Worm (Caenorhabditis elegans) whole organism, mixed stage, embryonic: ENCODE results near the gene Y69E1A.3.
"Not testable (repeated sequence)": the region's sequence is repeated elsewhere in the genome, so short reads cannot be mapped to it uniquely, and the experiment has no call there.

Experiments
- M03D4.4 ChIP-seq: sonication (generic microtip); optimal IDR thresholded peaks from 2 replicates; lab custom pipeline; 2017; ENCODE audit warnings: mild to moderate bottlenecking, missing genetic modification characterization, missing compliant biosample characterization
- bed-3 ChIP-seq: fragments of 200-800 bp; sonication (Bioruptor generic); optimal IDR thresholded peaks from 3 replicates; lab custom pipeline; 2018; ENCODE audit warnings: mild to moderate bottlenecking, missing genetic modification characterization, moderate library complexity, missing compliant biosample characterization
- blmp-1 ChIP-seq: fragments of 150-350 bp; optimal IDR thresholded peaks from 2 replicates; lab custom pipeline; 2014; ENCODE audit warnings: missing biosample characterization, missing genetic modification characterization
- ceh-39 ChIP-seq: fragments of 150-350 bp; optimal IDR thresholded peaks from 2 replicates; lab custom pipeline; 2014; ENCODE audit warnings: missing biosample characterization, missing genetic modification characterization
- ceh-43 ChIP-seq: fragments of 200-800 bp; sonication (Bioruptor generic); optimal IDR thresholded peaks from 2 replicates; lab custom pipeline; 2018; ENCODE audit warnings: mild to moderate bottlenecking, missing genetic modification characterization, moderate library complexity, missing compliant biosample characterization
- ceh-83 ChIP-seq: fragments of 200-800 bp; sonication (Bioruptor generic); optimal IDR thresholded peaks from 2 replicates; lab custom pipeline; 2018; ENCODE audit warnings: mild to moderate bottlenecking, missing genetic modification characterization, missing compliant biosample characterization
- ces-1 ChIP-seq: fragments of 150-350 bp; optimal IDR thresholded peaks from 2 replicates; lab custom pipeline; 2014; ENCODE audit warnings: missing biosample characterization, missing genetic modification reagents, missing genetic modification characterization
- cnd-1 ChIP-seq: fragments of 200-800 bp; sonication (Bioruptor generic); optimal IDR thresholded peaks from 2 replicates; lab custom pipeline; 2018; ENCODE audit warnings: mild to moderate bottlenecking, missing genetic modification characterization, missing compliant biosample characterization
- drap-1 ChIP-seq: fragments of 200-800 bp; sonication (Bioruptor generic); optimal IDR thresholded peaks from 3 replicates; lab custom pipeline; 2018; ENCODE audit warnings: mild to moderate bottlenecking, missing genetic modification characterization, missing compliant biosample characterization
- elt-1 ChIP-seq: sonication (generic microtip); optimal IDR thresholded peaks from 2 replicates; lab custom pipeline; 2017; ENCODE audit warnings: missing genetic modification characterization, mild to moderate bottlenecking, missing compliant biosample characterization, antibody characterized with exemption, moderate library complexity, borderline replicate concordance; ENCODE audit not compliant: insufficient read depth
- elt-3 ChIP-seq: fragments of 150-350 bp; optimal IDR thresholded peaks from 2 replicates; lab custom pipeline; 2014; ENCODE audit warnings: missing biosample characterization, missing genetic modification characterization
- flh-1 ChIP-seq: fragments of 200-800 bp; sonication (Bioruptor generic); optimal IDR thresholded peaks from 2 replicates; lab custom pipeline; 2018; ENCODE audit warnings: mild to moderate bottlenecking, missing genetic modification characterization, moderate library complexity, missing compliant biosample characterization
- ham-2 ChIP-seq: fragments of 200-800 bp; sonication (Bioruptor generic); optimal IDR thresholded peaks from 2 replicates; lab custom pipeline; 2018; ENCODE audit warnings: mild to moderate bottlenecking, missing genetic modification characterization, missing compliant biosample characterization
- hlh-1 ChIP-seq: fragments of 150-350 bp; optimal IDR thresholded peaks from 2 replicates; lab custom pipeline; 2014; ENCODE audit warnings: missing biosample characterization, missing genetic modification reagents, missing genetic modification characterization
- lin-13 ChIP-seq: fragments of 150-350 bp; optimal IDR thresholded peaks from 2 replicates; lab custom pipeline; 2014; ENCODE audit warnings: missing biosample characterization, missing genetic modification characterization
- lin-32 ChIP-seq: fragments of 200-800 bp; sonication (Bioruptor generic); optimal IDR thresholded peaks from 2 replicates; lab custom pipeline; 2018; ENCODE audit warnings: mild to moderate bottlenecking, missing genetic modification characterization, missing compliant biosample characterization
- lsy-2 ChIP-seq: fragments of 150-350 bp; optimal IDR thresholded peaks from 2 replicates; lab custom pipeline; 2014; ENCODE audit warnings: missing biosample characterization, missing genetic modification characterization
- mab-5 ChIP-seq: fragments of 150-350 bp; optimal IDR thresholded peaks from 2 replicates; lab custom pipeline; 2014; ENCODE audit warnings: missing biosample characterization, missing genetic modification characterization
- mep-1 ChIP-seq: fragments of 150-350 bp; optimal IDR thresholded peaks from 2 replicates; lab custom pipeline; 2017; ENCODE audit warnings: missing biosample characterization, missing genetic modification reagents, missing genetic modification characterization, inconsistent platforms
- mls-2 ChIP-seq: sonication (generic microtip); optimal IDR thresholded peaks from 2 replicates; lab custom pipeline; 2016; ENCODE audit warnings: mild to moderate bottlenecking, missing genetic modification characterization, moderate library complexity, missing compliant biosample characterization
- nhr-12 ChIP-seq: fragments of 150-350 bp; optimal IDR thresholded peaks from 2 replicates; lab custom pipeline; 2014; ENCODE audit warnings: missing biosample characterization, missing genetic modification characterization
- nhr-76 ChIP-seq: sonication (generic microtip); optimal IDR thresholded peaks from 2 replicates; lab custom pipeline; 2017; ENCODE audit warnings: missing biosample characterization, missing genetic modification characterization
- pha-4 ChIP-seq: fragments of 150-350 bp; optimal IDR thresholded peaks from 2 replicates; lab custom pipeline; 2018; ENCODE audit warnings: missing biosample characterization, missing genetic modification reagents, missing genetic modification characterization
- sem-2 ChIP-seq: fragments of 200-800 bp; sonication (Bioruptor generic); optimal IDR thresholded peaks from 2 replicates; lab custom pipeline; 2018; ENCODE audit warnings: mild to moderate bottlenecking, missing genetic modification characterization, missing compliant biosample characterization
- snpc-4 ChIP-seq: fragments of 150-350 bp; optimal IDR thresholded peaks from 2 replicates; lab custom pipeline; 2014; ENCODE audit warnings: missing biosample characterization, missing genetic modification characterization
- sptf-1 ChIP-seq: sonication (generic microtip); optimal IDR thresholded peaks from 2 replicates; lab custom pipeline; 2017; ENCODE audit warnings: mild to moderate bottlenecking, missing genetic modification characterization, moderate library complexity, missing compliant biosample characterization
- unc-120 ChIP-seq: sonication (generic microtip); optimal IDR thresholded peaks from 2 replicates; lab custom pipeline; 2017; ENCODE audit warnings: missing genetic modification characterization, missing compliant biosample characterization; ENCODE audit not compliant: poor library complexity, severe bottlenecking
- unc-62 ChIP-seq: fragments of 150-350 bp; optimal IDR thresholded peaks from 2 replicates; lab custom pipeline; 2014; ENCODE audit warnings: missing biosample characterization, missing genetic modification reagents, missing genetic modification characterization
- ztf-11 ChIP-seq: fragments of 150-350 bp; optimal IDR thresholded peaks from 2 replicates; lab custom pipeline; 2014; ENCODE audit warnings: missing biosample characterization, missing genetic modification characterization

Gene Y69E1A.3

ce11 chrIV:10949510-10949909 is 2.6 kb upstream of the Y69E1A.3 start, which contains the start of gene nsph-3.1:
Gene nsph-3.1, plus strand, starts transcription at chrIV:10949810.
- TF ChIP-seq mep-1 (tag; lab: Kevin White, UChicago): no peak
- TF ChIP-seq sptf-1: no peak
- TF ChIP-seq cnd-1 (tag; lab: Kevin White, UChicago): no peak
- TF ChIP-seq ces-1 (GFP tag; lab: Kevin White, UChicago): no peak
- TF ChIP-seq mls-2 (tag; lab: Kevin White, UChicago): no peak
- no peak for TF ChIP-seq drap-1 (GFP tag; lab: Kevin White, UChicago)
- TF ChIP-seq elt-1 (tag; lab: Kevin White, UChicago): no peak
- no peak for TF ChIP-seq snpc-4 (tag; lab: Kevin White, UChicago)
- no peak for TF ChIP-seq lsy-2
- no peak for TF ChIP-seq sem-2 (GFP tag; lab: Kevin White, UChicago)
- TF ChIP-seq lin-32 (GFP tag; lab: Kevin White, UChicago): no peak
- TF ChIP-seq, all 35 proteins: peak for 0

- TF ChIP-seq blmp-1 (no peak), ham-2 (no peak), mls-2 (tag; lab: Kevin White, UChicago) (no peak), ceh-39 (tag; lab: Kevin White, UChicago) (no peak), cnd-1 (tag; lab: Kevin White, UChicago) (no peak), nhr-12 (tag; lab: Kevin White, UChicago) (no peak), ces-1 (GFP tag; lab: Kevin White, UChicago) (no peak), bed-3 (GFP tag; lab: Kevin White, UChicago) (no peak), drap-1 (GFP tag; lab: Kevin White, UChicago) (no peak), unc-62 (GFP tag; lab: Kevin White, UChicago) (no peak), hlh-1 (tag; lab: Kevin White, UChicago) (no peak), flh-1 (GFP tag; lab: Kevin White, UChicago) (no peak), lin-13 (tag; lab: Kevin White, UChicago) (no peak), ztf-11 (tag; lab: Kevin White, UChicago) (no peak), snpc-4 (tag; lab: Kevin White, UChicago) (no peak)
These were observed 1.5 kb upstream of the Y69E1A.3 start for ce11 chrIV:10950363-10951214.

- TF ChIP-seq drap-1 (GFP tag; lab: Kevin White, UChicago); ceh-83 (GFP tag; lab: Kevin White, UChicago); mls-2 (tag; lab: Kevin White, UChicago): not testable (repeated sequence)
These were observed 2.9 kb downstream of the Y69E1A.3 start, which contains the start of gene Y69E1A.4 for ce11 chrIV:10954955-10955354. Gene Y69E1A.4, plus strand, starts transcription at chrIV:10955255.

DNA sequence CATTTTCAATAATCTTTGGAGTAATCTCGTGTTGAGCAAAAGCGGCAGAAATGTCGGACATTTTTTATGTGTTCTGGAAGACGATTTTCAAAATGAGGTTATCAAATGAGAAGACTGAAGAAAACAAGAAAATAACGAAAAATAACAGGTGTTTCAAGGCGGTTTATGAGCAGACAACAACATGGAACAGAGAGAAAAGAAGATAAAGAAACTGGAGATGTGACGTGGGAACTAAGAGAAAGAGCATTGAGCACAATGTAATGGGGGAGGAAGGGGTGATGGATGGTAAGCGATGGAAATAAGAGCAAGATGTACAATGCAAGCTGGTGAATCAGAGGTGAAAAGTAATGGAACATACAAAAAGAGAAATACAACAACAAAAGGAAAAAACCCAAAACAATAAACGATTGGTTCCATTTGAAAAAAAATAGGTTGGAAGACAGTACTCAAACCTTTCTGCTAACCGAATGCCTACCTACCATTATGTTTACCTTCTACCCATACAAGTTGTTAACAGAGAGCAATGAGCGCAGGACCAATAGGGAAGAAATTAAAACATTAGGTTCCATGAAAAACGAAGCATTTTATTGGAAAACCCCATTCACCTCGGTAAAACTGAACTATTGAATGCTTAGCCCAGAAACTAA is 5.6 kb downstream of the Y69E1A.3 start, which contains the start of gene Y69E1A.5:
Gene Y69E1A.5, minus strand, starts transcription at position 73 of the 647 bp plus-strand sequence.
- no peak for TF ChIP-seq lin-13 (tag; lab: Kevin White, UChicago)
- TF ChIP-seq nhr-76: no peak
- TF ChIP-seq mls-2 (tag; lab: Kevin White, UChicago): no peak
- no peak for TF ChIP-seq elt-3 (tag; lab: Kevin White, UChicago)
- no peak for TF ChIP-seq M03D4.4 (tag; lab: Kevin White, UChicago)
- TF ChIP-seq drap-1 (GFP tag; lab: Kevin White, UChicago): no peak
- TF ChIP-seq hlh-1 (tag; lab: Kevin White, UChicago): peak; percentile 82
- TF ChIP-seq lin-32 (GFP tag; lab: Kevin White, UChicago): no peak
- peak; percentile 31 for TF ChIP-seq mab-5
- no peak for TF ChIP-seq ceh-43 (GFP tag; lab: Kevin White, UChicago)
- TF ChIP-seq unc-62 (GFP tag; lab: Kevin White, UChicago): peak; percentile 40
- no peak for TF ChIP-seq ham-2
- TF ChIP-seq pha-4 (tag; lab: Kevin White, UChicago): no peak
- no peak for TF ChIP-seq mep-1 (tag; lab: Kevin White, UChicago)
- no peak for TF ChIP-seq blmp-1

ce11 chrIV:10958230-10958588 is 6.1 kb downstream of the Y69E1A.3 start, which contains the start of gene sri-19:
Gene sri-19, plus strand, starts transcription at chrIV:10958372.
- TF ChIP-seq hlh-1 (tag; lab: Kevin White, UChicago): peak; percentile 82
- no peak for TF ChIP-seq sptf-1
- TF ChIP-seq unc-120 (tag; lab: Kevin White, UChicago): peak; percentile 21
- no peak for TF ChIP-seq blmp-1
